Worm (Caenorhabditis elegans) whole organism, L4 larva: ENCODE data around the gene Y54G2A.26.

ENCODE experiments used
- D1046.2 ChIP-seq: fragments of 200-800 bp; sonication (Bioruptor generic); IDR thresholded peaks from 2 replicates; pipeline ENCODE4 v1.3.6; 2022; ENCODE audit warnings: missing genetic modification characterization, missing compliant biosample characterization
- F26F4.8 ChIP-seq: fragments of 200-800 bp; sonication (Bioruptor generic); conservative IDR thresholded peaks from 2 replicates; pipeline ENCODE4 v1.3.6; 2022; ENCODE audit warnings: missing genetic modification characterization, missing compliant biosample characterization
- T26A8.4 ChIP-seq: fragments of 200-800 bp; sonication (Bioruptor generic); IDR thresholded peaks from 2 replicates; pipeline ENCODE4 v1.3.6; 2022; ENCODE audit warnings: missing genetic modification characterization, missing compliant biosample characterization
- Y5F2A.4 ChIP-seq: fragments of 200-800 bp; sonication (Bioruptor generic); optimal IDR thresholded peaks from 2 replicates; lab custom pipeline; 2018; ENCODE audit warnings: mild to moderate bottlenecking, missing genetic modification characterization, missing compliant biosample characterization
- Y75B8A.6 ChIP-seq: fragments of 200-800 bp; sonication (Bioruptor generic); IDR thresholded peaks from 2 replicates; pipeline ENCODE4 v1.3.6; 2022; ENCODE audit warnings: missing genetic modification reagents, missing genetic modification characterization, missing compliant biosample characterization
- ZK337.2 ChIP-seq: fragments of 200-800 bp; sonication (Bioruptor generic); IDR thresholded peaks from 2 replicates; pipeline ENCODE4 v1.3.6; 2022; ENCODE audit warnings: missing genetic modification reagents, missing genetic modification characterization, missing compliant biosample characterization
- aha-1 ChIP-seq: fragments of 150-350 bp; peaks from one replicate; lab custom pipeline; 2014; ENCODE audit warnings: missing biosample characterization, missing genetic modification characterization
- ama-1 ChIP-seq: fragments of 150-350 bp; optimal IDR thresholded peaks from 2 replicates; lab custom pipeline; 2014; ENCODE audit warnings: inconsistent platforms, mixed read lengths
- ceh-28 ChIP-seq: fragments of 150-350 bp; optimal IDR thresholded peaks from 2 replicates; lab custom pipeline; 2014; ENCODE audit warnings: missing biosample characterization, missing genetic modification reagents, missing genetic modification characterization
- ceh-32 ChIP-seq: sonication (generic microtip); optimal IDR thresholded peaks from 2 replicates; lab custom pipeline; 2016; ENCODE audit warnings: mild to moderate bottlenecking, missing genetic modification characterization, missing compliant biosample characterization; ENCODE audit not compliant: poor library complexity
- ceh-44 ChIP-seq: fragments of 200-800 bp; sonication (Bioruptor generic); IDR thresholded peaks from 2 replicates; pipeline ENCODE4 v1.3.6; 2022; ENCODE audit warnings: missing genetic modification reagents, missing genetic modification characterization, missing compliant biosample characterization
- daf-19 ChIP-seq: fragments of 200-800 bp; sonication (Bioruptor generic); conservative IDR thresholded peaks from 2 replicates; pipeline ENCODE4 v1.3.6; 2022; ENCODE audit warnings: missing genetic modification characterization, missing compliant biosample characterization
- dmd-6 ChIP-seq: fragments of 200-800 bp; sonication (Bioruptor generic); IDR thresholded peaks from 2 replicates; pipeline ENCODE4 v1.3.6; 2022; ENCODE audit warnings: missing genetic modification reagents, missing genetic modification characterization, missing compliant biosample characterization
- dmd-9 ChIP-seq: fragments of 200-800 bp; sonication (Bioruptor generic); IDR thresholded peaks from 2 replicates; pipeline ENCODE4 v1.3.6; 2022; ENCODE audit warnings: missing genetic modification reagents, missing genetic modification characterization, missing compliant biosample characterization
- dpl-1 ChIP-seq: fragments of 150-350 bp; optimal IDR thresholded peaks from 2 replicates; lab custom pipeline; 2014; ENCODE audit warnings: missing biosample characterization, missing genetic modification reagents, missing genetic modification characterization
- dve-1 ChIP-seq: sonication (generic microtip); optimal IDR thresholded peaks from 2 replicates; lab custom pipeline; 2017; ENCODE audit warnings: antibody characterized with exemption, mild to moderate bottlenecking, missing genetic modification characterization, missing compliant biosample characterization; ENCODE audit not compliant: insufficient read depth
- fkh-10 ChIP-seq: fragments of 150-350 bp; optimal IDR thresholded peaks from 2 replicates; lab custom pipeline; 2014; ENCODE audit warnings: missing biosample characterization, missing genetic modification reagents, missing genetic modification characterization
- fos-1 ChIP-seq: fragments of 150-350 bp; optimal IDR thresholded peaks from 2 replicates; lab custom pipeline; 2014; ENCODE audit warnings: missing biosample characterization, missing genetic modification characterization
- gei-8 ChIP-seq: fragments of 200-800 bp; sonication (Bioruptor generic); optimal IDR thresholded peaks from 2 replicates; lab custom pipeline; 2018; ENCODE audit warnings: mild to moderate bottlenecking, missing genetic modification characterization, missing compliant biosample characterization
- hif-1 ChIP-seq, 2 experiments: sonication (generic microtip); optimal IDR thresholded peaks; 2 replicates each; lab custom pipeline; 2016 to 2017; ENCODE audit warnings: missing compliant biosample characterization in 2 of 2, missing genetic modification characterization in 2 of 2, missing genetic modification reagents in 2 of 2, missing genotype in 2 of 2, mild to moderate bottlenecking in 1 of 2
- hlh-30 ChIP-seq: sonication (generic microtip); optimal IDR thresholded peaks from 2 replicates; lab custom pipeline; 2017; ENCODE audit warnings: antibody characterized with exemption, mild to moderate bottlenecking, missing genetic modification characterization, missing compliant biosample characterization; ENCODE audit not compliant: insufficient read depth
- hmg-1.1 ChIP-seq: fragments of 200-800 bp; sonication (Bioruptor generic); IDR thresholded peaks from 2 replicates; pipeline ENCODE4 v1.3.6; 2022; ENCODE audit warnings: missing genetic modification reagents, missing genetic modification characterization, missing compliant biosample characterization
- lim-7 ChIP-seq: fragments of 200-800 bp; sonication (Bioruptor generic); IDR thresholded peaks from 2 replicates; pipeline ENCODE4 v1.3.6; 2022; ENCODE audit warnings: missing genetic modification characterization, missing compliant biosample characterization
- lin-29 ChIP-seq: fragments of 200-800 bp; sonication (Bioruptor generic); IDR thresholded peaks from 2 replicates; pipeline ENCODE4 v1.3.6; 2022; ENCODE audit warnings: missing genetic modification reagents, missing genetic modification characterization, missing compliant biosample characterization
- lir-3 ChIP-seq: sonication (generic microtip); optimal IDR thresholded peaks from 2 replicates; lab custom pipeline; 2016; ENCODE audit warnings: mild to moderate bottlenecking, missing genetic modification characterization, missing compliant biosample characterization
- lsy-2 ChIP-seq, 2 experiments: fragments of 150-350 bp in 1 of 2; sonication (generic microtip) in 1 of 2; optimal IDR thresholded peaks; 2 replicates each; lab custom pipeline; 2014 to 2017; ENCODE audit warnings: missing biosample characterization in 2 of 2, missing genetic modification characterization in 2 of 2
- mes-2 ChIP-seq: sonication (generic microtip); optimal IDR thresholded peaks from 2 replicates; lab custom pipeline; 2016; ENCODE audit warnings: missing genotype, mild to moderate bottlenecking, missing genetic modification characterization, missing compliant biosample characterization; ENCODE audit not compliant: poor library complexity, severe bottlenecking
- mxl-2 ChIP-seq: fragments of 200-800 bp; sonication (Bioruptor generic); conservative IDR thresholded peaks from 2 replicates; pipeline ENCODE4 v1.3.6; 2022; ENCODE audit warnings: missing genetic modification reagents, missing genetic modification characterization, missing compliant biosample characterization
- nhr-11 ChIP-seq: fragments of 150-350 bp; optimal IDR thresholded peaks from 2 replicates; lab custom pipeline; 2014; ENCODE audit warnings: missing biosample characterization, missing genetic modification characterization
- nhr-28 ChIP-seq: fragments of 150-350 bp; optimal IDR thresholded peaks from 2 replicates; lab custom pipeline; 2014; ENCODE audit warnings: missing biosample characterization, missing genetic modification characterization
- nhr-41 ChIP-seq: fragments of 200-800 bp; sonication (Bioruptor generic); IDR thresholded peaks from 2 replicates; pipeline ENCODE4 v1.3.6; 2022; ENCODE audit warnings: missing genetic modification reagents, missing genetic modification characterization, missing compliant biosample characterization
- nhr-48 ChIP-seq: sonication (generic microtip); optimal IDR thresholded peaks from 2 replicates; lab custom pipeline; 2016; ENCODE audit warnings: mild to moderate bottlenecking, missing genetic modification characterization, missing compliant biosample characterization
- nhr-77 ChIP-seq: fragments of 150-350 bp; optimal IDR thresholded peaks from 2 replicates; lab custom pipeline; 2014; ENCODE audit warnings: missing biosample characterization, missing genetic modification characterization
- pha-4 ChIP-seq, 2 experiments: fragments of 150-350 bp in 1 of 2; fragments of 200-800 bp in 1 of 2; sonication (Bioruptor generic) in 1 of 2; IDR thresholded peaks in 1 of 2; optimal IDR thresholded peaks in 1 of 2; 2 replicates each; pipeline versions ENCODE4 v1.3.6 to Lab custom; 2014 to 2022; ENCODE audit warnings: missing genetic modification characterization in 2 of 2, missing genetic modification reagents in 2 of 2, missing biosample characterization in 1 of 2, missing compliant biosample characterization in 1 of 2
- rbr-2 ChIP-seq: sonication (generic microtip); optimal IDR thresholded peaks from 2 replicates; lab custom pipeline; 2016; ENCODE audit warnings: missing genotype, missing genetic modification characterization, missing compliant biosample characterization
- sdz-12 ChIP-seq: fragments of 200-800 bp; sonication (Bioruptor generic); optimal IDR thresholded peaks from 2 replicates; lab custom pipeline; 2018; ENCODE audit warnings: mild to moderate bottlenecking, missing genetic modification characterization, missing compliant biosample characterization
- snpc-1.2 ChIP-seq: fragments of 200-800 bp; sonication (Bioruptor generic); IDR thresholded peaks from 2 replicates; pipeline ENCODE4 v1.3.6; 2022; ENCODE audit warnings: missing genetic modification reagents, missing genetic modification characterization, missing compliant biosample characterization
- spr-3 ChIP-seq: fragments of 200-800 bp; sonication (Bioruptor generic); optimal IDR thresholded peaks from 2 replicates; lab custom pipeline; 2018; ENCODE audit warnings: mild to moderate bottlenecking, missing genetic modification characterization, missing compliant biosample characterization
- tra-1 ChIP-seq: fragments of 200-800 bp; sonication (Bioruptor generic); IDR thresholded peaks from 2 replicates; pipeline ENCODE4 v1.3.6; 2022; ENCODE audit warnings: missing genetic modification reagents, missing genetic modification characterization, missing compliant biosample characterization
- unc-130 ChIP-seq: sonication (generic microtip); optimal IDR thresholded peaks from 2 replicates; lab custom pipeline; 2016; ENCODE audit warnings: missing genetic modification reagents, missing genetic modification characterization, missing compliant biosample characterization
- unc-62 ChIP-seq, 3 experiments: fragments of 150-350 bp in 1 of 3; sonication (generic microtip); optimal IDR thresholded peaks in 2 of 3; peaks in 1 of 3; 1 replicate in 1 of 3; 2 replicates in 2 of 3; lab custom pipeline; 2014 to 2017; ENCODE audit warnings: missing biosample characterization in 3 of 3, missing genetic modification characterization in 3 of 3, missing genetic modification reagents in 3 of 3, missing genotype in 1 of 3

The Y54G2A.26 gene

ce11 chrIV:3019438-3019837 lies 24.2 kb upstream of the Y54G2A.26 start, which contains the start of gene lin-22:
TSS of gene lin-22 (plus strand) at chrIV:3019738.
- TF ChIP-seq unc-130 (GFP tag; lab: Kevin White, UChicago) (no peak), ZK337.2 (GFP tag; lab: Robert Waterston, UW) (no peak), Y5F2A.4 (GFP tag; lab: Kevin White, UChicago) (no peak), T26A8.4 (no peak), dve-1 (no peak), snpc-1.2 (GFP tag; lab: Robert Waterston, UW) (no peak), fkh-10 (GFP tag; lab: Kevin White, UChicago) (no peak), nhr-11 (tag; lab: Kevin White, UChicago) (no peak), mes-2 (tag; lab: Kevin White, UChicago) (no peak), daf-19 (GFP tag; lab: Robert Waterston, UW) (no peak), nhr-48 (tag; lab: Kevin White, UChicago) (no peak), lim-7 (GFP tag; lab: Robert Waterston, UW) (no peak), pha-4 (GFP tag; IDR thresholded peaks at IDR 0.05; lab: Robert Waterston, UW) (no peak), pha-4 (tag; optimal IDR thresholded peaks at IDR 0.05; lab: Kevin White, UChicago) (no peak), D1046.2 (GFP tag; lab: Robert Waterston, UW) (no peak), nhr-41 (GFP tag; lab: Robert Waterston, UW) (no peak), lir-3 (tag; lab: Kevin White, UChicago) (no peak), ceh-32 (tag; lab: Kevin White, UChicago) (no peak), ceh-44 (GFP tag; lab: Robert Waterston, UW) (no peak), hif-1 (tag; optimal IDR thresholded peaks at IDR 0.05; lab: Kevin White, UChicago) (no peak)

ce11 chrIV:3018588-3018987 lies 23.3 kb upstream of the Y54G2A.26 start:
- TF ChIP-seq ceh-28 (no peak), tra-1 (GFP tag; lab: Robert Waterston, UW) (no peak), lsy-2 (tag; optimal IDR thresholded peaks at IDR 0.05; lab: Kevin White, UChicago) (peak in 1 of 2 experiments; percentile 38)

ce11 chrIV:3016202-3016601 lies 20.9 kb upstream of the Y54G2A.26 start:
- TF ChIP-seq gei-8 (GFP tag; lab: Kevin White, UChicago) (no peak), rbr-2 (no peak), dmd-6 (no peak), Y75B8A.6 (no peak), unc-62 (GFP tag; optimal IDR thresholded peaks at IDR 0.05 in 1 of 2; lab: Kevin White, UChicago) (peak in 1 of 2 experiments; percentile 91), unc-62 (tag; optimal IDR thresholded peaks at IDR 0.05; lab: Kevin White, UChicago) (no peak)

- TF ChIP-seq unc-62 (GFP tag; optimal IDR thresholded peaks at IDR 0.05 in 1 of 2; lab: Kevin White, UChicago): peak in 1 of 2 experiments; percentile 85
- TF ChIP-seq unc-62 (tag; optimal IDR thresholded peaks at IDR 0.05; lab: Kevin White, UChicago): no peak
- 0 out of 2 replicates have a peak, but pooled peaks have one; percentile 16 for TF ChIP-seq tra-1 (GFP tag; lab: Robert Waterston, UW)
- no peak for TF ChIP-seq sdz-12
- no peak for TF ChIP-seq mxl-2
- no peak for TF ChIP-seq lin-29 (GFP tag; lab: Robert Waterston, UW)
- no peak for TF ChIP-seq fos-1 (tag; lab: Kevin White, UChicago)
- TF ChIP-seq dpl-1 (GFP tag; lab: Kevin White, UChicago): no peak
- TF ChIP-seq nhr-77 (tag; lab: Kevin White, UChicago): no peak
- TF ChIP-seq aha-1 (tag; lab: Kevin White, UChicago): peak; percentile 81
- TF ChIP-seq F26F4.8: no peak
- TF ChIP-seq spr-3 (GFP tag; lab: Kevin White, UChicago): no peak
- TF ChIP-seq hmg-1.1 (GFP tag; lab: Robert Waterston, UW): no peak
- TF ChIP-seq hlh-30 (tag; lab: Kevin White, UChicago): peak; percentile 36
- TF ChIP-seq ceh-44 (GFP tag; lab: Robert Waterston, UW): no peak
- no peak for TF ChIP-seq ama-1 (lab: Kevin White, UChicago)
- peak; percentile 26 for TF ChIP-seq nhr-28 (tag; lab: Kevin White, UChicago)
- 0 out of 2 replicates have a peak, but pooled peaks have one; percentile 29 for TF ChIP-seq dmd-9 (GFP tag; lab: Robert Waterston, UW)
These were observed 19.3 kb upstream of the Y54G2A.26 start for ce11 chrIV:3014610-3015009.
